Worm (Caenorhabditis elegans) whole organism, late embryonic: ENCODE results near the gene srz-48.

Source experiments
- C08G9.2 ChIP-seq: sonication (generic microtip); optimal IDR thresholded peaks from 2 replicates; lab custom pipeline; 2016; ENCODE audit warnings: mild to moderate bottlenecking, missing genetic modification characterization, moderate library complexity, missing compliant biosample characterization
- C38D4.7 ChIP-seq: fragments of 200-800 bp; sonication (Bioruptor generic); optimal IDR thresholded peaks from 2 replicates; lab custom pipeline; 2018; ENCODE audit warnings: mild to moderate bottlenecking, missing genetic modification characterization, moderate library complexity, missing compliant biosample characterization
- K02D7.2 ChIP-seq: sonication (generic microtip); optimal IDR thresholded peaks from 2 replicates; lab custom pipeline; 2017; ENCODE audit warnings: mild to moderate bottlenecking, missing genetic modification characterization, missing compliant biosample characterization
- K09A11.1 ChIP-seq: sonication (generic microtip); optimal IDR thresholded peaks from 2 replicates; lab custom pipeline; 2017; ENCODE audit warnings: antibody characterized with exemption, mild to moderate bottlenecking, missing genetic modification characterization, missing compliant biosample characterization; ENCODE audit not compliant: insufficient read depth
- T23F11.4 ChIP-seq: fragments of 200-800 bp; sonication (Bioruptor generic); optimal IDR thresholded peaks from 2 replicates; lab custom pipeline; 2018; ENCODE audit warnings: mild to moderate bottlenecking, missing genetic modification characterization, missing compliant biosample characterization
- Y22D7AL.16 ChIP-seq: sonication (generic microtip); optimal IDR thresholded peaks from 2 replicates; lab custom pipeline; 2016; ENCODE audit warnings: missing genetic modification characterization, missing compliant biosample characterization
- ama-1 ChIP-seq: fragments of 150-350 bp; optimal IDR thresholded peaks from 2 replicates; lab custom pipeline; 2014
- ceh-14 ChIP-seq: sonication (generic microtip); optimal IDR thresholded peaks from 2 replicates; lab custom pipeline; 2016; ENCODE audit warnings: missing genotype, missing genetic modification characterization, missing compliant biosample characterization
- ceh-2 ChIP-seq: sonication (generic microtip); optimal IDR thresholded peaks from 2 replicates; lab custom pipeline; 2016; ENCODE audit warnings: missing genotype, missing genetic modification characterization, missing compliant biosample characterization
- ceh-22 ChIP-seq: sonication (generic microtip); optimal IDR thresholded peaks from 2 replicates; lab custom pipeline; 2017; ENCODE audit warnings: missing biosample characterization, missing genetic modification characterization
- ceh-24 ChIP-seq: sonication (generic microtip); optimal IDR thresholded peaks from 2 replicates; lab custom pipeline; 2016; ENCODE audit warnings: mild to moderate bottlenecking, missing genetic modification characterization, missing compliant biosample characterization
- ceh-30 ChIP-seq: fragments of 150-350 bp; optimal IDR thresholded peaks from 2 replicates; lab custom pipeline; 2014; ENCODE audit warnings: missing biosample characterization, missing genetic modification characterization
- ceh-31 ChIP-seq: sonication (generic microtip); optimal IDR thresholded peaks from 2 replicates; lab custom pipeline; 2016; ENCODE audit warnings: missing genetic modification characterization, missing compliant biosample characterization
- ceh-45 ChIP-seq: fragments of 200-800 bp; sonication (Bioruptor generic); IDR thresholded peaks from 2 replicates; pipeline ENCODE4 v1.3.6; 2022; ENCODE audit warnings: missing genetic modification reagents, missing genetic modification characterization, missing compliant biosample characterization
- ceh-48 ChIP-seq: sonication (generic microtip); optimal IDR thresholded peaks from 2 replicates; lab custom pipeline; 2016; ENCODE audit warnings: missing genetic modification characterization, inconsistent platforms, missing compliant biosample characterization
- ceh-6 ChIP-seq: fragments of 200-800 bp; sonication (Bioruptor generic); optimal IDR thresholded peaks from 2 replicates; lab custom pipeline; 2018; ENCODE audit warnings: mild to moderate bottlenecking, missing genetic modification characterization, missing compliant biosample characterization
- ceh-9 ChIP-seq: sonication (generic microtip); optimal IDR thresholded peaks from 2 replicates; lab custom pipeline; 2016; ENCODE audit warnings: mild to moderate bottlenecking, missing genetic modification characterization, inconsistent platforms, missing compliant biosample characterization
- dve-1 ChIP-seq: sonication (generic microtip); optimal IDR thresholded peaks from 2 replicates; lab custom pipeline; 2017; ENCODE audit warnings: antibody characterized with exemption, mild to moderate bottlenecking, missing genetic modification characterization, missing compliant biosample characterization
- eyg-1 ChIP-seq: sonication (generic microtip); optimal IDR thresholded peaks from 2 replicates; lab custom pipeline; 2016; ENCODE audit warnings: missing genotype, missing genetic modification characterization, missing compliant biosample characterization
- gmeb-2 ChIP-seq: sonication (generic microtip); optimal IDR thresholded peaks from 2 replicates; lab custom pipeline; 2016; ENCODE audit warnings: missing genetic modification characterization, inconsistent platforms, missing compliant biosample characterization
- lin-11 ChIP-seq: fragments of 200-800 bp; sonication (Bioruptor generic); optimal IDR thresholded peaks from 2 replicates; lab custom pipeline; 2018; ENCODE audit warnings: mild to moderate bottlenecking, missing genetic modification characterization, missing compliant biosample characterization
- mec-3 ChIP-seq: sonication (generic microtip); optimal IDR thresholded peaks from 2 replicates; lab custom pipeline; 2016; ENCODE audit warnings: borderline replicate concordance, missing genetic modification characterization, missing compliant biosample characterization
- nfya-1 ChIP-seq: sonication (generic microtip); optimal IDR thresholded peaks from 2 replicates; lab custom pipeline; 2017; ENCODE audit warnings: missing genetic modification characterization, mild to moderate bottlenecking, missing compliant biosample characterization, antibody characterized with exemption, moderate library complexity
- nhr-11 ChIP-seq: fragments of 150-350 bp; optimal IDR thresholded peaks from 2 replicates; lab custom pipeline; 2014; ENCODE audit warnings: missing biosample characterization, missing genetic modification characterization
- nhr-232 ChIP-seq: sonication (generic microtip); optimal IDR thresholded peaks from 2 replicates; lab custom pipeline; 2016; ENCODE audit warnings: missing genetic modification characterization, missing compliant biosample characterization
- npax-4 ChIP-seq: sonication (generic microtip); optimal IDR thresholded peaks from 2 replicates; lab custom pipeline; 2016; ENCODE audit warnings: missing genetic modification characterization, missing compliant biosample characterization
- odd-2 ChIP-seq: sonication (generic microtip); optimal IDR thresholded peaks from 2 replicates; lab custom pipeline; 2017; ENCODE audit warnings: antibody characterized with exemption, mild to moderate bottlenecking, missing genetic modification characterization, missing compliant biosample characterization
- ref-2 ChIP-seq: sonication (generic microtip); optimal IDR thresholded peaks from 2 replicates; lab custom pipeline; 2016; ENCODE audit warnings: missing genetic modification characterization, missing compliant biosample characterization
- rnt-1 ChIP-seq: sonication (generic microtip); optimal IDR thresholded peaks from 2 replicates; lab custom pipeline; 2016; ENCODE audit warnings: missing genetic modification characterization, missing compliant biosample characterization
- tbx-2 ChIP-seq: sonication (generic microtip); optimal IDR thresholded peaks from 2 replicates; lab custom pipeline; 2016; ENCODE audit warnings: missing genetic modification characterization, missing compliant biosample characterization
- tbx-7 ChIP-seq: sonication (generic microtip); optimal IDR thresholded peaks from 2 replicates; lab custom pipeline; 2016; ENCODE audit warnings: missing genotype, missing genetic modification characterization, missing compliant biosample characterization
- unc-55 ChIP-seq: sonication (generic microtip); optimal IDR thresholded peaks from 2 replicates; lab custom pipeline; 2017; ENCODE audit warnings: missing biosample characterization, missing genetic modification reagents, missing genetic modification characterization
- unc-86 ChIP-seq: sonication (generic microtip); optimal IDR thresholded peaks from 2 replicates; lab custom pipeline; 2016; ENCODE audit warnings: missing genetic modification characterization, missing compliant biosample characterization
- zip-5 ChIP-seq: sonication (generic microtip); optimal IDR thresholded peaks from 2 replicates; lab custom pipeline; 2016; ENCODE audit warnings: missing genetic modification characterization, missing compliant biosample characterization
- ztf-16 ChIP-seq: sonication (generic microtip); optimal IDR thresholded peaks from 2 replicates; lab custom pipeline; 2017; ENCODE audit warnings: missing genetic modification characterization, missing compliant biosample characterization

srz-48 gene

ce11 chrV:17473699-17474098, 13.7 kb upstream of the srz-48 start, which contains the start of gene srh-123:
srh-123 (plus strand) TSS chrV:17473999.
- TF ChIP-seq ceh-22 (tag; lab: Kevin White, UChicago) (no peak), ref-2 (tag; lab: Kevin White, UChicago) (no peak), gmeb-2 (tag; lab: Kevin White, UChicago) (no peak), ceh-14 (tag; lab: Kevin White, UChicago) (no peak), C38D4.7 (GFP tag; lab: Kevin White, UChicago) (no peak), zip-5 (no peak), ztf-16 (tag; lab: Kevin White, UChicago) (no peak), Y22D7AL.16 (tag; lab: Kevin White, UChicago) (no peak), ceh-6 (no peak), nhr-11 (no peak), tbx-7 (tag; lab: Kevin White, UChicago) (no peak), odd-2 (tag; lab: Kevin White, UChicago) (no peak)

ce11 chrV:17471564-17471963, 11.6 kb upstream of the srz-48 start, which contains the start of gene srh-235:
srh-235 (minus strand) TSS chrV:17471664.
- no peak for TF ChIP-seq ceh-45 (GFP tag; lab: Robert Waterston, UW)
- no peak for TF ChIP-seq npax-4
- TF ChIP-seq K09A11.1 = no peak
- TF ChIP-seq T23F11.4 (GFP tag; lab: Kevin White, UChicago) = no peak
- no peak for TF ChIP-seq C08G9.2
- TF ChIP-seq dve-1 (tag; lab: Kevin White, UChicago) = no peak
- no peak for TF ChIP-seq ceh-31 (tag; lab: Kevin White, UChicago)
- no peak for TF ChIP-seq ceh-22 (tag; lab: Kevin White, UChicago)
- no peak for TF ChIP-seq ceh-9 (tag; lab: Kevin White, UChicago)
- TF ChIP-seq rnt-1 (tag; lab: Kevin White, UChicago) = no peak
- TF ChIP-seq K02D7.2 = no peak
- no peak for TF ChIP-seq eyg-1 (tag; lab: Kevin White, UChicago)
- no peak for TF ChIP-seq mec-3 (tag; lab: Kevin White, UChicago)
- no peak for TF ChIP-seq tbx-2 (tag; lab: Kevin White, UChicago)
- no peak for TF ChIP-seq ceh-48 (tag; lab: Kevin White, UChicago)
- no peak for TF ChIP-seq unc-55
- TF ChIP-seq ceh-2 (tag; lab: Kevin White, UChicago) = no peak
- no peak for TF ChIP-seq unc-86 (tag; lab: Kevin White, UChicago)

- TF ChIP-seq ama-1 (lab: Kevin White, UChicago) = no peak
- no peak for TF ChIP-seq mec-3 (tag; lab: Kevin White, UChicago)
- no peak for TF ChIP-seq tbx-7 (tag; lab: Kevin White, UChicago)
- no peak for TF ChIP-seq zip-5
Observed at ce11 chrV:17469180-17469579, 9.2 kb upstream of the srz-48 start, which contains the start of gene F20E11.17. F20E11.17 (minus strand) TSS chrV:17469280.

- no peak for TF ChIP-seq lin-11 (tag; lab: Kevin White, UChicago)
- TF ChIP-seq rnt-1 (tag; lab: Kevin White, UChicago) = no peak
- no peak for TF ChIP-seq ceh-2 (tag; lab: Kevin White, UChicago)
- no peak for TF ChIP-seq T23F11.4 (GFP tag; lab: Kevin White, UChicago)
- no peak for TF ChIP-seq ceh-30
- no peak for TF ChIP-seq ama-1 (lab: Kevin White, UChicago)
- TF ChIP-seq unc-86 (tag; lab: Kevin White, UChicago) = no peak
- no peak for TF ChIP-seq nhr-232 (tag; lab: Kevin White, UChicago)
- no peak for TF ChIP-seq dve-1 (tag; lab: Kevin White, UChicago)
- TF ChIP-seq eyg-1 (tag; lab: Kevin White, UChicago) = no peak
- no peak for TF ChIP-seq Y22D7AL.16 (tag; lab: Kevin White, UChicago)
- no peak for TF ChIP-seq unc-55
- TF ChIP-seq tbx-2 (tag; lab: Kevin White, UChicago) = no peak
- no peak for TF ChIP-seq ceh-31 (tag; lab: Kevin White, UChicago)
- no peak for TF ChIP-seq ceh-24 (tag; lab: Kevin White, UChicago)
- TF ChIP-seq mec-3 (tag; lab: Kevin White, UChicago) = no peak
- no peak for TF ChIP-seq nfya-1
Observed at ce11 chrV:17467881-17468280, 7.9 kb upstream of the srz-48 start.
